Worm (Caenorhabditis elegans): ENCODE measurements around the gene B0524.3.

- TF ChIP-seq elt-2 (tag; optimal IDR thresholded peaks at IDR 0.05), result no peak
- no peak for TF ChIP-seq tbx-7 (tag; optimal IDR thresholded peaks at IDR 0.05)
- TF ChIP-seq ceh-31 (tag; optimal IDR thresholded peaks at IDR 0.05), result no peak
- no peak for TF ChIP-seq dmd-4 (tag; optimal IDR thresholded peaks at IDR 0.05; ENCODE audit: borderline replicate concordance)
- no peak for TF ChIP-seq syd-9 (tag; optimal IDR thresholded peaks at IDR 0.05)
- TF ChIP-seq ceh-9 (tag; optimal IDR thresholded peaks at IDR 0.05), result no peak
- TF ChIP-seq pax-1 (tag; optimal IDR thresholded peaks at IDR 0.05), result no peak
- TF ChIP-seq dve-1 (tag; optimal IDR thresholded peaks at IDR 0.05), result no peak
- no peak for TF ChIP-seq ama-1 (optimal IDR thresholded peaks at IDR 0.05)
- TF ChIP-seq tbx-2 (tag; optimal IDR thresholded peaks at IDR 0.05), result no peak
- no peak for TF ChIP-seq pha-4 (tag; optimal IDR thresholded peaks at IDR 0.05)
- no peak for TF ChIP-seq odd-2 (tag; optimal IDR thresholded peaks at IDR 0.05)
- TF ChIP-seq pros-1 (tag; optimal IDR thresholded peaks at IDR 0.05), result no peak
- no peak for TF ChIP-seq che-1 (tag; optimal IDR thresholded peaks at IDR 0.05)
Observed at ce11 chrIII:1880221-1880620, 7.2 kb upstream of the B0524.3 start.

Measured in whole organism, late embryonic.